Fruit fly (Drosophila melanogaster): ENCODE measurements around the gene Nmdmc.

The Nmdmc gene

dm6 chr3R:9057032-9057397 lies 6.7 kb upstream of the Nmdmc start (continued):
- TF ChIP-seq Jarid2 (GFP tag; optimal IDR thresholded peaks at IDR 0.05) (peak; percentile 51), CG4854 (GFP tag; optimal IDR thresholded peaks at IDR 0.05) (no peak), gro (GFP tag; optimal IDR thresholded peaks at IDR 0.05) (peak; percentile 24), NFAT (GFP tag; IDR thresholded peaks at IDR 0.05) (no peak), NC2β (GFP tag; optimal IDR thresholded peaks at IDR 0.05) (no peak), Lpt (GFP tag; optimal IDR thresholded peaks at IDR 0.05) (no peak), Med (GFP tag) (peak; percentile 82), CG33557 (GFP tag; optimal IDR thresholded peaks at IDR 0.05) (no peak), HLHmδ (GFP tag; optimal IDR thresholded peaks at IDR 0.05) (no peak), zfh2 (GFP tag; optimal IDR thresholded peaks at IDR 0.05) (no peak), CG13624 (GFP tag; optimal IDR thresholded peaks at IDR 0.05) (peak; percentile 35)

DNA sequence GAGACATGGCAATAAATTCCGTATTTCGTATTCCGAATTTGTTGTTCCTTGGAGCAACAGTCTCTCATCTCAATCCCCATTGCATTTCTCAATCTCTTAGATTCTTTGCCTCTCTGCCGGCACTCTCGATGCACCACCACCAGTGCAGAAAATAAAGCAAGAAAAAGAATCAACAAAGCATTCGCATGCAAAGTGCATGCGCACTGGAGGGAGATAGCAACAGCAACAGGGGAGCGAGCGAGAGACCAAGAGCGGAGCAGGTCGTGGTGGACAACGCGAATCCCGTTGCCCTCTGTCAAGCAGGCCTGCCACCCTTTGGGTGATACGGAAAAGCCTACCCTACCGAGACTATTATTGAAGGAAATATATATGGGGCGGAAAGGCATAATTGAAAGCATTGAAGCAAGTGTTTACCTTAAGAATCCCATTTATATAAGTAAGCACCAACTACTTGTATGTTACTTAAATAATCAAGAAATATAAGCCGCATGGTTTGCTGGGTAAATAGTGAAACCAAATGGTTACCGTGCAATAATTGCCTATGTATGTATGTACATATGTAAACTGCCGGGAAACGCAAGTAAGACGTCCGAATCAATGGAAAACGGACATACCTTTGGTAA lies 6.2 kb upstream of the Nmdmc start:
- no peak for TF ChIP-seq CG7556 (GFP tag; optimal IDR thresholded peaks at IDR 0.05)
- peak; percentile 8 for TF ChIP-seq trem (tag; optimal IDR thresholded peaks at IDR 0.05)
- TF ChIP-seq p53 (GFP tag; optimal IDR thresholded peaks at IDR 0.05) = no peak
- peak; percentile 14 for TF ChIP-seq fd3F (GFP tag; optimal IDR thresholded peaks at IDR 0.05)
- peak in 1 of 2 experiments; percentile 46 for TF ChIP-seq Trl (optimal IDR thresholded peaks at IDR 0.05)
- TF ChIP-seq Trl (GFP tag; optimal IDR thresholded peaks at IDR 0.05) = no peak
- no peak for TF ChIP-seq cato (GFP tag; optimal IDR thresholded peaks at IDR 0.05; ENCODE audit: borderline replicate concordance)
- no peak for TF ChIP-seq Ada2b (GFP tag; IDR thresholded peaks at IDR 0.05)
- TF ChIP-seq nom (GFP tag; optimal IDR thresholded peaks at IDR 0.05) = peak; percentile 88
- TF ChIP-seq CG30431 (GFP tag; optimal IDR thresholded peaks at IDR 0.05) = no peak
- peak; percentile 21 for TF ChIP-seq cg (GFP tag; optimal IDR thresholded peaks at IDR 0.05)
- peak; percentile 92 for TF ChIP-seq ewg (GFP tag; optimal IDR thresholded peaks at IDR 0.05)
- TF ChIP-seq CG15479 (GFP tag; optimal IDR thresholded peaks at IDR 0.05) = peak; percentile 7
- no peak for TF ChIP-seq Oli (tag; optimal IDR thresholded peaks at IDR 0.05)
- peak in 1 of 2 experiments; percentile 73 for TF ChIP-seq bsh (GFP tag; optimal IDR thresholded peaks at IDR 0.05)
- peak in 1 of 2 experiments; percentile 33 for TF ChIP-seq Pdp1 (GFP tag; optimal IDR thresholded peaks at IDR 0.05)
- TF ChIP-seq scrt (GFP tag; optimal IDR thresholded peaks at IDR 0.05) = peak; percentile 19
- no peak for TF ChIP-seq Max (GFP tag; optimal IDR thresholded peaks at IDR 0.05)
- no peak for TF ChIP-seq croc (GFP tag; conservative IDR thresholded peaks at IDR 0.05)
- TF ChIP-seq sens (GFP tag) = peak; percentile 72
- peak; percentile 77 for TF ChIP-seq pros (GFP tag; optimal IDR thresholded peaks at IDR 0.05)
- peak; percentile 74 for TF ChIP-seq CG1832 (GFP tag; optimal IDR thresholded peaks at IDR 0.05)
- peak; percentile 47 for TF ChIP-seq Ets65A (GFP tag)
- no peak for TF ChIP-seq MTF-1 (GFP tag; optimal IDR thresholded peaks at IDR 0.05; ENCODE audit: borderline replicate concordance)
- peak; percentile 7 for TF ChIP-seq CG1792 (GFP tag; optimal IDR thresholded peaks at IDR 0.05)
- no peak for TF ChIP-seq insv (GFP tag; optimal IDR thresholded peaks at IDR 0.05)
- TF ChIP-seq Side (GFP tag; optimal IDR thresholded peaks at IDR 0.05) = no peak
- peak; percentile 4 for TF ChIP-seq Asciz (GFP tag; optimal IDR thresholded peaks at IDR 0.05)
- no peak for TF ChIP-seq Lhr (GFP tag; optimal IDR thresholded peaks at IDR 0.05)
- TF ChIP-seq Stat92E (GFP tag; optimal IDR thresholded peaks at IDR 0.05) = no peak

All from whole organism, embryonic.